Worm (Caenorhabditis elegans) whole organism, mixed stage, embryonic: ENCODE results near the gene M199.2.

Experiments used
- snpc-4 ChIP-seq: fragments of 150-350 bp; optimal IDR thresholded peaks from 2 replicates; lab custom pipeline; 2014; ENCODE audit warnings: missing biosample characterization, missing genetic modification characterization
- unc-120 ChIP-seq: sonication (generic microtip); optimal IDR thresholded peaks from 2 replicates; lab custom pipeline; 2017; ENCODE audit warnings: missing genetic modification characterization, missing compliant biosample characterization; ENCODE audit not compliant: poor library complexity, severe bottlenecking

DNA sequence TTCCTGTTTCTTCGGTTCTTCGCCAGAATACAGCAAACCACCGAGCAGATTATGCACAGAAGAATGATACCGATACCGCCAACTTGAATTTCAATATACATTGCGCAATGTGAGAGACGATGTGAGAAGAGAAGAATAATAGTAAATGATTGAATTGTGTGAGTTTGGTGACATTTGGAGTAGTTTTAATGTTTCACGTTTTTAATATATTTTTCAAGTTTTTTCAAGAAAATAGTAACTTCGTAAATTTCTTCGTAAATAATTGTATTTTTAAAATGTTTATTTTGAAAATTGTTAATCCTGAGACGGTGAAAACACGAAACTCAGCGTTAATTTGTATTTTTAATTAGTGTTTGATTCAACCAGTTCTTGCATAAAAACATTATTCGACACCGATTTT is 4.5 kb downstream of the M199.2 start, which contains the start of gene M199.134:
- no peak for TF ChIP-seq unc-120 (tag; lab: Kevin White, UChicago)
- TF ChIP-seq snpc-4 (tag; lab: Kevin White, UChicago) = no peak
